Worm (Caenorhabditis elegans) whole organism, L3 larva: ENCODE measurements around the gene ZK632.14.

Experiments
- R02D3.7 ChIP-seq: fragments of 150-350 bp; optimal IDR thresholded peaks from 2 replicates; lab custom pipeline; 2014; ENCODE audit warnings: missing biosample characterization, missing genetic modification characterization
- ZK546.5 ChIP-seq: sonication (generic microtip); optimal IDR thresholded peaks from 2 replicates; lab custom pipeline; 2017; ENCODE audit warnings: missing biosample characterization, missing genetic modification characterization
- aly-2 ChIP-seq: fragments of 150-350 bp; optimal IDR thresholded peaks from 2 replicates; lab custom pipeline; 2014; ENCODE audit warnings: missing biosample characterization, missing genetic modification characterization
- ama-1 ChIP-seq: fragments of 150-350 bp; optimal IDR thresholded peaks from 2 replicates; lab custom pipeline; 2018
- ceh-16 ChIP-seq: sonication (generic microtip); optimal IDR thresholded peaks from 2 replicates; lab custom pipeline; 2017; ENCODE audit warnings: missing biosample characterization, missing genetic modification characterization
- ceh-28 ChIP-seq: fragments of 150-350 bp; optimal IDR thresholded peaks from 2 replicates; lab custom pipeline; 2014; ENCODE audit warnings: missing biosample characterization, missing genetic modification reagents, missing genetic modification characterization
- ceh-82 ChIP-seq: fragments of 150-350 bp; optimal IDR thresholded peaks from 2 replicates; lab custom pipeline; 2014; ENCODE audit warnings: missing biosample characterization, missing genetic modification characterization
- egl-27 ChIP-seq: sonication (generic microtip); optimal IDR thresholded peaks from 4 replicates; lab custom pipeline; 2017; ENCODE audit warnings: missing biosample characterization, missing genetic modification reagents, missing genetic modification characterization
- egl-5 ChIP-seq: fragments of 150-350 bp; optimal IDR thresholded peaks from 2 replicates; lab custom pipeline; 2017; ENCODE audit warnings: missing biosample characterization, missing genetic modification reagents, missing genetic modification characterization, inconsistent platforms
- elt-2 ChIP-seq: sonication (generic microtip); optimal IDR thresholded peaks from 2 replicates; lab custom pipeline; 2016; ENCODE audit warnings: missing genetic modification reagents, mild to moderate bottlenecking, missing genetic modification characterization, missing compliant biosample characterization
- elt-3 ChIP-seq, 3 experiments: fragments of 150-350 bp in 1 of 3; sonication (generic microtip) in 2 of 3; optimal IDR thresholded peaks; 2 replicates in 2 of 3; 4 replicates in 1 of 3; lab custom pipeline; 2014 to 2017; ENCODE audit warnings: missing biosample characterization in 3 of 3, missing genetic modification characterization in 3 of 3
- eor-1 ChIP-seq, 2 experiments: fragments of 150-350 bp; optimal IDR thresholded peaks; 2 replicates each; lab custom pipeline; 2014 to 2018; ENCODE audit warnings: missing biosample characterization in 2 of 2, missing genetic modification characterization in 2 of 2
- fos-1 ChIP-seq: fragments of 150-350 bp; optimal IDR thresholded peaks from 2 replicates; lab custom pipeline; 2014; ENCODE audit warnings: missing biosample characterization, missing genetic modification characterization
- jun-1 ChIP-seq: fragments of 150-350 bp; optimal IDR thresholded peaks from 2 replicates; lab custom pipeline; 2014; ENCODE audit warnings: missing biosample characterization, missing genetic modification reagents, missing genetic modification characterization
- lsy-12 ChIP-seq: sonication (generic microtip); optimal IDR thresholded peaks from 2 replicates; lab custom pipeline; 2016; ENCODE audit warnings: mild to moderate bottlenecking, missing genetic modification characterization, missing compliant biosample characterization
- mdl-1 ChIP-seq: fragments of 150-350 bp; optimal IDR thresholded peaks from 2 replicates; lab custom pipeline; 2014; ENCODE audit warnings: missing biosample characterization, missing genetic modification characterization
- mml-1 ChIP-seq: fragments of 150-350 bp; sonication (generic microtip); optimal IDR thresholded peaks from 3 replicates; lab custom pipeline; 2014; ENCODE audit warnings: missing biosample characterization, missing genetic modification characterization
- nfya-1 ChIP-seq: sonication (generic microtip); optimal IDR thresholded peaks from 2 replicates; lab custom pipeline; 2017; ENCODE audit warnings: missing genetic modification characterization, mild to moderate bottlenecking, missing compliant biosample characterization, antibody characterized with exemption, moderate library complexity; ENCODE audit not compliant: insufficient read depth
- nhr-11 ChIP-seq: fragments of 150-350 bp; optimal IDR thresholded peaks from 2 replicates; lab custom pipeline; 2014; ENCODE audit warnings: missing biosample characterization, missing genetic modification characterization
- nhr-23 ChIP-seq: fragments of 150-350 bp; optimal IDR thresholded peaks from 2 replicates; lab custom pipeline; 2014; ENCODE audit warnings: missing biosample characterization, missing genetic modification reagents, missing genetic modification characterization
- nhr-237 ChIP-seq: fragments of 150-350 bp; optimal IDR thresholded peaks from 2 replicates; lab custom pipeline; 2014; ENCODE audit warnings: missing biosample characterization, missing genetic modification characterization
- nhr-25 ChIP-seq: sonication (generic microtip); optimal IDR thresholded peaks from 2 replicates; lab custom pipeline; 2017; ENCODE audit warnings: missing biosample characterization, missing genetic modification characterization
- nhr-28 ChIP-seq: fragments of 150-350 bp; optimal IDR thresholded peaks from 2 replicates; lab custom pipeline; 2014; ENCODE audit warnings: missing biosample characterization, missing genetic modification characterization
- nhr-43 ChIP-seq: sonication (generic microtip); optimal IDR thresholded peaks from 2 replicates; lab custom pipeline; 2016; ENCODE audit warnings: mild to moderate bottlenecking, missing genetic modification characterization, missing compliant biosample characterization; ENCODE audit not compliant: poor library complexity, severe bottlenecking
- nhr-67 ChIP-seq: fragments of 150-350 bp; optimal IDR thresholded peaks from 2 replicates; lab custom pipeline; 2014; ENCODE audit warnings: missing biosample characterization, missing genetic modification characterization
- nhr-76 ChIP-seq: fragments of 150-350 bp; sonication (generic microtip); optimal IDR thresholded peaks from 5 replicates; lab custom pipeline; 2014; ENCODE audit warnings: missing biosample characterization, missing genetic modification characterization
- nhr-77 ChIP-seq: fragments of 150-350 bp; optimal IDR thresholded peaks from 2 replicates; lab custom pipeline; 2014; ENCODE audit warnings: missing biosample characterization, missing genetic modification characterization
- pha-4 ChIP-seq: fragments of 150-350 bp; optimal IDR thresholded peaks from 2 replicates; lab custom pipeline; 2014; ENCODE audit warnings: missing biosample characterization, missing genetic modification reagents, missing genetic modification characterization
- pqm-1 ChIP-seq: fragments of 150-350 bp; optimal IDR thresholded peaks from 2 replicates; lab custom pipeline; 2017; ENCODE audit warnings: missing biosample characterization, missing genetic modification characterization, inconsistent platforms
- sea-2 ChIP-seq: fragments of 150-350 bp; sonication (generic microtip); optimal IDR thresholded peaks from 4 replicates; lab custom pipeline; 2014; ENCODE audit warnings: missing biosample characterization, missing genetic modification reagents, missing genetic modification characterization
- snpc-4 ChIP-seq: fragments of 150-350 bp; optimal IDR thresholded peaks from 2 replicates; lab custom pipeline; 2014; ENCODE audit warnings: missing biosample characterization, missing genetic modification characterization
- tbx-2 ChIP-seq: sonication (generic microtip); optimal IDR thresholded peaks from 2 replicates; lab custom pipeline; 2016; ENCODE audit warnings: mild to moderate bottlenecking, missing genetic modification characterization, missing compliant biosample characterization
- unc-39 ChIP-seq: sonication (generic microtip); optimal IDR thresholded peaks from 4 replicates; lab custom pipeline; 2017; ENCODE audit warnings: missing biosample characterization, missing genetic modification characterization
- zag-1 ChIP-seq: fragments of 150-350 bp; optimal IDR thresholded peaks from 2 replicates; lab custom pipeline; 2014; ENCODE audit warnings: missing biosample characterization, missing genetic modification characterization

Gene ZK632.14

ce11 chrIII:9780665-9781304 lies 32.5 kb upstream of the ZK632.14 start, which contains the start of gene vha-1 (continued):
- TF ChIP-seq nhr-28 (tag; lab: Kevin White, UChicago) = no peak
- peak; percentile 94 for TF ChIP-seq pqm-1 (tag; lab: Kevin White, UChicago)
- no peak for TF ChIP-seq aly-2 (tag; lab: Kevin White, UChicago)
- peak in 2 of 3 experiments; percentile 23 to 46 for TF ChIP-seq elt-3 (tag; optimal IDR thresholded peaks at IDR 0.05; lab: Kevin White, UChicago)
- no peak for TF ChIP-seq nhr-76 (tag; lab: Kevin White, UChicago)
- TF ChIP-seq R02D3.7 (tag; lab: Kevin White, UChicago) = peak; percentile 59
- TF ChIP-seq ama-1 (lab: Kevin White, UChicago) = peak; percentile 74
- TF ChIP-seq tbx-2 (tag; lab: Kevin White, UChicago) = no peak
- TF ChIP-seq ZK546.5 (tag; lab: Kevin White, UChicago) = peak; percentile 3
- no peak for TF ChIP-seq eor-1 (tag; optimal IDR thresholded peaks at IDR 0.05; lab: Kevin White, UChicago)
- peak; percentile 92 for TF ChIP-seq pha-4 (tag; lab: Kevin White, UChicago)
- TF ChIP-seq nhr-43 = peak; percentile 58
- TF ChIP-seq egl-27 (tag; lab: Kevin White, UChicago) = no peak
- TF ChIP-seq nhr-77 = peak; percentile 40
- peak; percentile 66 for TF ChIP-seq ceh-28 (tag; lab: Kevin White, UChicago)
- no peak for TF ChIP-seq sea-2 (GFP tag; lab: Kevin White, UChicago)
- TF ChIP-seq ceh-16 = no peak
- peak; percentile 70 for TF ChIP-seq snpc-4 (tag; lab: Kevin White, UChicago)
- peak; percentile 80 for TF ChIP-seq lsy-12 (tag; lab: Kevin White, UChicago)

- TF ChIP-seq nhr-43 (peak; percentile 37), ama-1 (lab: Kevin White, UChicago) (peak; percentile 75), elt-2 (tag; lab: Kevin White, UChicago) (peak; percentile 15), fos-1 (tag; lab: Kevin White, UChicago) (no peak)
Observed at ce11 chrIII:9782011-9782436, 31.2 kb upstream of the ZK632.14 start, which contains the start of gene vha-2. Gene vha-2, plus strand, starts transcription at chrIII:9782164.

- TF ChIP-seq R02D3.7 (tag; lab: Kevin White, UChicago) = no peak
- no peak for TF ChIP-seq nhr-67 (tag; lab: Kevin White, UChicago)
- no peak for TF ChIP-seq mml-1 (tag; lab: Kevin White, UChicago)
- no peak for TF ChIP-seq ceh-82
- no peak for TF ChIP-seq pqm-1 (tag; lab: Kevin White, UChicago)
- no peak for TF ChIP-seq egl-5 (tag; lab: Kevin White, UChicago)
- no peak for TF ChIP-seq mdl-1 (tag; lab: Kevin White, UChicago)
Observed at ce11 chrIII:9782483-9783081, 30.7 kb upstream of the ZK632.14 start, which contains the start of gene R10E11.6. Gene R10E11.6, plus strand, starts transcription at chrIII:9783006.

- TF ChIP-seq ceh-28 (tag; lab: Kevin White, UChicago) (peak; percentile 22), elt-2 (tag; lab: Kevin White, UChicago) (peak; percentile 24), nhr-43 (peak; percentile 33), ceh-82 (peak; percentile 8), jun-1 (peak; percentile 23), nhr-77 (peak; percentile 27), ama-1 (lab: Kevin White, UChicago) (no peak), nhr-11 (no peak), nfya-1 (tag; lab: Kevin White, UChicago) (no peak), lsy-12 (tag; lab: Kevin White, UChicago) (peak; percentile 63), tbx-2 (tag; lab: Kevin White, UChicago) (peak; percentile 28), aly-2 (tag; lab: Kevin White, UChicago) (peak; percentile 65), nhr-23 (peak; percentile 21)
- TF ChIP-seq, all 47 proteins: peak for 10
Observed at ce11 chrIII:9783133-9783590, 30.1 kb upstream of the ZK632.14 start.

- TF ChIP-seq unc-39 (tag; lab: Kevin White, UChicago) = no peak
- TF ChIP-seq egl-27 (tag; lab: Kevin White, UChicago) = no peak
- TF ChIP-seq elt-2 (tag; lab: Kevin White, UChicago) = peak; percentile 84
- TF ChIP-seq nhr-237 = no peak
- peak; percentile 37 for TF ChIP-seq pha-4 (tag; lab: Kevin White, UChicago)
- peak; percentile 90 for TF ChIP-seq pqm-1 (tag; lab: Kevin White, UChicago)
- no peak for TF ChIP-seq nhr-25 (tag; lab: Kevin White, UChicago)
- no peak for TF ChIP-seq fos-1 (tag; lab: Kevin White, UChicago)
- TF ChIP-seq zag-1 (tag; lab: Kevin White, UChicago) = no peak
Observed at ce11 chrIII:9786776-9787175, 26.5 kb upstream of the ZK632.14 start.
